Worm (Caenorhabditis elegans) whole organism, midembryonic: ENCODE measurements around the gene tni-3.

Source experiments
- cog-1 ChIP-seq: sonication (generic microtip); optimal IDR thresholded peaks from 2 replicates; lab custom pipeline; 2016; ENCODE audit warnings: missing genetic modification characterization, missing compliant biosample characterization
- flt-1 ChIP-seq: fragments of 200-800 bp; sonication (Bioruptor generic); IDR thresholded peaks from 2 replicates; pipeline ENCODE4 v1.3.6; 2022; ENCODE audit warnings: missing genetic modification characterization, missing compliant biosample characterization
- klf-2 ChIP-seq: fragments of 200-800 bp; sonication (Bioruptor generic); conservative IDR thresholded peaks from 2 replicates; pipeline ENCODE4 v1.3.6; 2022; ENCODE audit warnings: missing genetic modification reagents, missing genetic modification characterization, missing compliant biosample characterization
- ref-1 ChIP-seq: fragments of 200-800 bp; sonication (Bioruptor generic); conservative IDR thresholded peaks from 2 replicates; pipeline ENCODE4 v1.3.6; 2022; ENCODE audit warnings: missing genetic modification reagents, missing genetic modification characterization, missing compliant biosample characterization
- tab-1 ChIP-seq: fragments of 200-800 bp; sonication (Bioruptor generic); IDR thresholded peaks from 2 replicates; pipeline ENCODE4 v1.3.6; 2022; ENCODE audit warnings: missing genetic modification characterization, missing compliant biosample characterization
- ztf-23 ChIP-seq: fragments of 200-800 bp; sonication (Bioruptor generic); IDR thresholded peaks from 2 replicates; pipeline ENCODE4 v1.3.6; 2022; ENCODE audit warnings: missing genetic modification reagents, missing genetic modification characterization, missing compliant biosample characterization
- ztf-29 ChIP-seq: fragments of 200-800 bp; sonication (Bioruptor generic); IDR thresholded peaks from 2 replicates; pipeline ENCODE4 v1.3.6; 2022; ENCODE audit warnings: missing genetic modification reagents, missing genetic modification characterization, missing compliant biosample characterization

DNA sequence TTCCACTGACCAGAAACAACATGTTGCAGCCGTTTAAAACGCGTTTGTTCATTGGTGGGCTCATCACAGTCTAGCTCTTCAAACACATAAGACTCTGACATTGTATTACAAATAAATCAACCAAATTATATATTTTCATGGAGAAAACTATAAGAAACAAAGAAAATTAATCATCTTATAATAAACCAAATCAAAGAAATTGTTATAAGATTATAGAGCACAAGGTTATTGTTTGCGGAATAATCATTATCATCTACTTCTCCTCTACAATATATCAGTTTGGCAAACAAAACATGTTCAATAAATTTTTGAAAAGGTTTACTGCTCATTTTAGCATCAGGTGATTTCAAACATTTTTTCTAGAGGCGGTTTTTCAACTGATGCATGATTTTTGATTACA is 26.8 kb upstream of the tni-3 start, which contains the start of the genes clec-32 and clec-24:
- TF ChIP-seq ztf-23 (GFP tag; lab: Robert Waterston, UW) (no peak), klf-2 (GFP tag; lab: Robert Waterston, UW) (no peak), flt-1 (GFP tag; lab: Robert Waterston, UW) (no peak), cog-1 (no peak), ztf-29 (no peak), tab-1 (no peak), ref-1 (no peak)
